Worm (Caenorhabditis elegans) whole organism, L4 larva: ENCODE data around the gene nasp-1.

Experiments used
- F10B5.3 ChIP-seq: sonication (generic microtip); optimal IDR thresholded peaks from 2 replicates; lab custom pipeline; 2016; ENCODE audit warnings: mild to moderate bottlenecking, missing genetic modification characterization, missing compliant biosample characterization
- F37D6.2 ChIP-seq: sonication (generic microtip); optimal IDR thresholded peaks from 2 replicates; lab custom pipeline; 2016; ENCODE audit warnings: mild to moderate bottlenecking, missing genetic modification characterization, missing compliant biosample characterization
- R02D3.7 ChIP-seq: fragments of 150-350 bp; sonication (generic microtip); optimal IDR thresholded peaks from 3 replicates; lab custom pipeline; 2014; ENCODE audit warnings: missing biosample characterization, missing genetic modification characterization
- T20F7.1 ChIP-seq: fragments of 200-800 bp; sonication (Bioruptor generic); optimal IDR thresholded peaks from 2 replicates; lab custom pipeline; 2018; ENCODE audit warnings: mild to moderate bottlenecking, missing genetic modification characterization, missing compliant biosample characterization
- T26A8.4 ChIP-seq: fragments of 200-800 bp; sonication (Bioruptor generic); IDR thresholded peaks from 2 replicates; pipeline ENCODE4 v1.3.6; 2022; ENCODE audit warnings: missing genetic modification characterization, missing compliant biosample characterization
- Y48G9A.11 ChIP-seq: fragments of 200-800 bp; sonication (Bioruptor generic); IDR thresholded peaks from 2 replicates; pipeline ENCODE4 v1.3.6; 2022; ENCODE audit warnings: missing genetic modification reagents, missing genetic modification characterization, missing compliant biosample characterization
- Y5F2A.4 ChIP-seq: fragments of 200-800 bp; sonication (Bioruptor generic); optimal IDR thresholded peaks from 2 replicates; lab custom pipeline; 2018; ENCODE audit warnings: mild to moderate bottlenecking, missing genetic modification characterization, missing compliant biosample characterization
- Y75B8A.6 ChIP-seq: fragments of 200-800 bp; sonication (Bioruptor generic); IDR thresholded peaks from 2 replicates; pipeline ENCODE4 v1.3.6; 2022; ENCODE audit warnings: missing genetic modification reagents, missing genetic modification characterization, missing compliant biosample characterization
- aha-1 ChIP-seq: fragments of 150-350 bp; peaks from one replicate; lab custom pipeline; 2014; ENCODE audit warnings: missing biosample characterization, missing genetic modification characterization
- ama-1 ChIP-seq: fragments of 150-350 bp; optimal IDR thresholded peaks from 2 replicates; lab custom pipeline; 2014; ENCODE audit warnings: inconsistent platforms, mixed read lengths
- ceh-62 ChIP-seq: sonication (generic microtip); optimal IDR thresholded peaks from 2 replicates; lab custom pipeline; 2017; ENCODE audit warnings: missing biosample characterization, missing genetic modification characterization
- ceh-82 ChIP-seq: sonication (generic microtip); optimal IDR thresholded peaks from 2 replicates; lab custom pipeline; 2017; ENCODE audit warnings: missing biosample characterization, missing genetic modification characterization
- ces-1 ChIP-seq: fragments of 150-350 bp; sonication (generic microtip); optimal IDR thresholded peaks from 4 replicates; lab custom pipeline; 2014; ENCODE audit warnings: missing biosample characterization, missing genetic modification reagents, missing genetic modification characterization
- cey-2 ChIP-seq: sonication (generic microtip); optimal IDR thresholded peaks from 3 replicates; lab custom pipeline; 2017; ENCODE audit warnings: missing genetic modification characterization, mild to moderate bottlenecking, missing compliant biosample characterization, antibody characterized with exemption, borderline replicate concordance; ENCODE audit not compliant: insufficient read depth
- daf-8 ChIP-seq: fragments of 200-800 bp; sonication (Bioruptor generic); IDR thresholded peaks from 2 replicates; pipeline ENCODE4 v1.3.6; 2022; ENCODE audit warnings: missing genetic modification characterization, missing compliant biosample characterization
- dmd-8 ChIP-seq: fragments of 200-800 bp; sonication (Bioruptor generic); IDR thresholded peaks from 2 replicates; pipeline ENCODE4 v1.3.6; 2022; ENCODE audit warnings: missing genetic modification characterization, missing compliant biosample characterization
- dmd-9 ChIP-seq: fragments of 200-800 bp; sonication (Bioruptor generic); IDR thresholded peaks from 2 replicates; pipeline ENCODE4 v1.3.6; 2022; ENCODE audit warnings: missing genetic modification reagents, missing genetic modification characterization, missing compliant biosample characterization
- duxl-1 ChIP-seq: sonication (generic microtip); optimal IDR thresholded peaks from 2 replicates; lab custom pipeline; 2016; ENCODE audit warnings: mild to moderate bottlenecking, missing genetic modification characterization, moderate library complexity, missing compliant biosample characterization; ENCODE audit not compliant: poor library complexity
- egl-27 ChIP-seq: sonication (generic microtip); optimal IDR thresholded peaks from 3 replicates; lab custom pipeline; 2017; ENCODE audit warnings: missing biosample characterization, missing genetic modification reagents, missing genetic modification characterization
- hif-1 ChIP-seq, 2 experiments: sonication (generic microtip); optimal IDR thresholded peaks; 2 replicates each; lab custom pipeline; 2016 to 2017; ENCODE audit warnings: missing compliant biosample characterization in 2 of 2, missing genetic modification characterization in 2 of 2, missing genetic modification reagents in 2 of 2, missing genotype in 2 of 2, mild to moderate bottlenecking in 1 of 2
- hmg-1.1 ChIP-seq: fragments of 200-800 bp; sonication (Bioruptor generic); IDR thresholded peaks from 2 replicates; pipeline ENCODE4 v1.3.6; 2022; ENCODE audit warnings: missing genetic modification reagents, missing genetic modification characterization, missing compliant biosample characterization
- lin-1 ChIP-seq: fragments of 200-800 bp; sonication (Bioruptor generic); IDR thresholded peaks from 2 replicates; pipeline ENCODE4 v1.3.6; 2022; ENCODE audit warnings: missing genetic modification reagents, missing genetic modification characterization, missing compliant biosample characterization
- lin-38 ChIP-seq: fragments of 200-800 bp; sonication (Bioruptor generic); IDR thresholded peaks from 2 replicates; pipeline ENCODE4 v1.3.6; 2022; ENCODE audit warnings: missing genetic modification reagents, missing genetic modification characterization, missing compliant biosample characterization
- lsy-2 ChIP-seq, 2 experiments: fragments of 150-350 bp in 1 of 2; sonication (generic microtip) in 1 of 2; optimal IDR thresholded peaks; 2 replicates each; lab custom pipeline; 2014 to 2017; ENCODE audit warnings: missing biosample characterization in 2 of 2, missing genetic modification characterization in 2 of 2
- madf-9 ChIP-seq: fragments of 200-800 bp; sonication (Bioruptor generic); conservative IDR thresholded peaks from 2 replicates; pipeline ENCODE4 v1.3.6; 2022; ENCODE audit warnings: missing genetic modification reagents, missing genetic modification characterization, missing compliant biosample characterization
- mep-1 ChIP-seq: fragments of 150-350 bp; sonication (generic microtip); optimal IDR thresholded peaks from 3 replicates; lab custom pipeline; 2014; ENCODE audit warnings: missing biosample characterization, missing genetic modification characterization
- mes-2 ChIP-seq: sonication (generic microtip); optimal IDR thresholded peaks from 2 replicates; lab custom pipeline; 2016; ENCODE audit warnings: missing genotype, mild to moderate bottlenecking, missing genetic modification characterization, missing compliant biosample characterization; ENCODE audit not compliant: poor library complexity, severe bottlenecking
- mxl-2 ChIP-seq: fragments of 200-800 bp; sonication (Bioruptor generic); conservative IDR thresholded peaks from 2 replicates; pipeline ENCODE4 v1.3.6; 2022; ENCODE audit warnings: missing genetic modification reagents, missing genetic modification characterization, missing compliant biosample characterization
- nhr-102 ChIP-seq: sonication (generic microtip); optimal IDR thresholded peaks from 2 replicates; lab custom pipeline; 2016; ENCODE audit warnings: mild to moderate bottlenecking, missing genetic modification characterization, moderate library complexity, missing compliant biosample characterization
- nhr-11 ChIP-seq: fragments of 150-350 bp; optimal IDR thresholded peaks from 2 replicates; lab custom pipeline; 2014; ENCODE audit warnings: missing biosample characterization, missing genetic modification characterization
- nhr-76 ChIP-seq: fragments of 150-350 bp; optimal IDR thresholded peaks from 2 replicates; lab custom pipeline; 2014; ENCODE audit warnings: missing biosample characterization, missing genetic modification characterization
- php-3 ChIP-seq: fragments of 200-800 bp; sonication (Bioruptor generic); IDR thresholded peaks from 2 replicates; pipeline ENCODE4 v1.3.6; 2022; ENCODE audit warnings: missing genetic modification reagents, missing genetic modification characterization, missing compliant biosample characterization
- pqm-1 ChIP-seq: sonication (generic microtip); optimal IDR thresholded peaks from 2 replicates; lab custom pipeline; 2017; ENCODE audit warnings: missing biosample characterization, missing genetic modification characterization
- sdz-12 ChIP-seq: fragments of 200-800 bp; sonication (Bioruptor generic); optimal IDR thresholded peaks from 2 replicates; lab custom pipeline; 2018; ENCODE audit warnings: mild to moderate bottlenecking, missing genetic modification characterization, missing compliant biosample characterization
- set-16 ChIP-seq: fragments of 200-800 bp; sonication (Bioruptor generic); IDR thresholded peaks from 2 replicates; pipeline ENCODE4 v1.3.6; 2022; ENCODE audit warnings: missing genetic modification reagents, missing genetic modification characterization, missing compliant biosample characterization
- skn-1 ChIP-seq: fragments of 150-350 bp; optimal IDR thresholded peaks from 2 replicates; lab custom pipeline; 2014; ENCODE audit warnings: missing biosample characterization, missing genetic modification characterization
- snpc-1.2 ChIP-seq: fragments of 200-800 bp; sonication (Bioruptor generic); IDR thresholded peaks from 2 replicates; pipeline ENCODE4 v1.3.6; 2022; ENCODE audit warnings: missing genetic modification reagents, missing genetic modification characterization, missing compliant biosample characterization
- unc-62 ChIP-seq, 3 experiments: fragments of 150-350 bp in 1 of 3; sonication (generic microtip); optimal IDR thresholded peaks in 2 of 3; peaks in 1 of 3; 1 replicate in 1 of 3; 2 replicates in 2 of 3; lab custom pipeline; 2014 to 2017; ENCODE audit warnings: missing biosample characterization in 3 of 3, missing genetic modification characterization in 3 of 3, missing genetic modification reagents in 3 of 3, missing genotype in 1 of 3
- vab-7 ChIP-seq: fragments of 200-800 bp; sonication (Bioruptor generic); IDR thresholded peaks from 2 replicates; pipeline ENCODE4 v1.3.6; 2022; ENCODE audit warnings: missing genetic modification reagents, missing genetic modification characterization, missing compliant biosample characterization
- zfp-3 ChIP-seq: fragments of 200-800 bp; sonication (Bioruptor generic); conservative IDR thresholded peaks from 2 replicates; pipeline ENCODE4 v1.3.6; 2022; ENCODE audit warnings: missing genetic modification reagents, missing genetic modification characterization, missing compliant biosample characterization
- ztf-11 ChIP-seq: fragments of 150-350 bp; optimal IDR thresholded peaks from 2 replicates; lab custom pipeline; 2014; ENCODE audit warnings: missing biosample characterization, missing genetic modification characterization

Gene nasp-1

ce11 chrII:11091577-11091976, 14.8 kb upstream of the nasp-1 start:
- TF ChIP-seq ceh-82 (no peak), mep-1 (tag; lab: Kevin White, UChicago) (no peak), set-16 (no peak), ces-1 (peak; percentile 62)

ce11 chrII:11092413-11092812, 14.0 kb upstream of the nasp-1 start, which contains the start of gene rpl-42:
TSS of gene rpl-42 (plus strand) at chrII:11092713.
- TF ChIP-seq pqm-1 (tag; lab: Kevin White, UChicago) (no peak), T26A8.4 (no peak)
- TF ChIP-seq, all 104 proteins: peak for 0

- TF ChIP-seq aha-1 (tag; lab: Kevin White, UChicago) (peak; percentile 15), nhr-11 (tag; lab: Kevin White, UChicago) (no peak), ces-1 (no peak), unc-62 (GFP tag; optimal IDR thresholded peaks at IDR 0.05 in 1 of 2; lab: Kevin White, UChicago) (peak in 1 of 2 experiments; percentile 26), unc-62 (tag; optimal IDR thresholded peaks at IDR 0.05; lab: Kevin White, UChicago) (no peak), sdz-12 (no peak), php-3 (GFP tag; lab: Robert Waterston, UW) (no peak)
- TF ChIP-seq, all 104 proteins: peak for 2
These were observed 12.0 kb upstream of the nasp-1 start for ce11 chrII:11094431-11094830.

ce11 chrII:11096233-11096632, 10.2 kb upstream of the nasp-1 start, which contains the start of gene nbs-1:
TSS of gene nbs-1 (minus strand) at chrII:11096478.
- peak; percentile 49; the same call in 1 of the 2 replicates for TF ChIP-seq lin-38
- peak; percentile 21 for TF ChIP-seq mes-2 (tag; lab: Kevin White, UChicago)
- peak; percentile 14 for TF ChIP-seq ama-1 (lab: Kevin White, UChicago)
- TF ChIP-seq Y48G9A.11: 0 out of 2 replicates have a peak, but pooled peaks have one; percentile 38
- TF ChIP-seq cey-2 (tag; lab: Kevin White, UChicago): no peak
- TF ChIP-seq madf-9: no peak
- peak in 1 of 2 experiments; percentile 29 for TF ChIP-seq lsy-2 (tag; optimal IDR thresholded peaks at IDR 0.05; lab: Kevin White, UChicago)
- TF ChIP-seq hif-1 (tag; optimal IDR thresholded peaks at IDR 0.05; lab: Kevin White, UChicago): no peak
- no peak for TF ChIP-seq egl-27 (tag; lab: Kevin White, UChicago)
- peak; percentile 54; the same call in 1 of the 2 replicates for TF ChIP-seq snpc-1.2 (GFP tag; lab: Robert Waterston, UW)
- TF ChIP-seq daf-8: no peak
- no peak for TF ChIP-seq F10B5.3 (tag; lab: Kevin White, UChicago)
- TF ChIP-seq, all 104 proteins: peak for 6

- no peak for TF ChIP-seq skn-1 (tag; lab: Kevin White, UChicago)
- TF ChIP-seq R02D3.7: no peak
- TF ChIP-seq nhr-76 (tag; lab: Kevin White, UChicago): no peak
- TF ChIP-seq zfp-3: no peak
- TF ChIP-seq Y5F2A.4 (GFP tag; lab: Kevin White, UChicago): no peak
- no peak for TF ChIP-seq Y75B8A.6 (GFP tag; lab: Robert Waterston, UW)
- no peak for TF ChIP-seq vab-7 (GFP tag; lab: Robert Waterston, UW)
- no peak for TF ChIP-seq ceh-82
- no peak for TF ChIP-seq cey-2 (tag; lab: Kevin White, UChicago)
- TF ChIP-seq mxl-2 (GFP tag; lab: Robert Waterston, UW): no peak
- TF ChIP-seq F37D6.2: peak; percentile 27
- peak; percentile 72 for TF ChIP-seq hmg-1.1
- no peak for TF ChIP-seq ztf-11 (tag; lab: Kevin White, UChicago)
- peak; percentile 22 for TF ChIP-seq nhr-102 (tag; lab: Kevin White, UChicago)
- no peak for TF ChIP-seq madf-9
- TF ChIP-seq dmd-8 (GFP tag; lab: Robert Waterston, UW): no peak
- TF ChIP-seq ceh-62: no peak
- TF ChIP-seq duxl-1 (tag; lab: Kevin White, UChicago): peak; percentile 33
- TF ChIP-seq lin-1 (GFP tag; lab: Robert Waterston, UW): no peak
- TF ChIP-seq hif-1 (tag; optimal IDR thresholded peaks at IDR 0.05; lab: Kevin White, UChicago): peak in 1 of 2 experiments; percentile 74
- TF ChIP-seq dmd-9: no peak
- peak; percentile 96 for TF ChIP-seq T20F7.1 (GFP tag; lab: Kevin White, UChicago)
These were observed 9.1 kb upstream of the nasp-1 start, which contains the start of the genes rpl-36.A and nuo-1 for ce11 chrII:11097154-11097887. TSS of gene rpl-36.A (minus strand) at chrII:11097204. TSS of gene nuo-1 (plus strand) at chrII:11097837.
